Worm (Caenorhabditis elegans): ENCODE measurements around the gene lgc-54.
A peak's percentile ranks its signal among the peaks of the same experiment; 100 is the strongest.

The lgc-54 gene

ce11 chrV:6796264-6796663 lies 50.1 kb downstream of the lgc-54 start:
- TF ChIP-seq C34F6.9 (tag; optimal IDR thresholded peaks at IDR 0.05) (peak; percentile 7), zag-1 (tag; optimal IDR thresholded peaks at IDR 0.05) (no peak), crh-2 (tag; optimal IDR thresholded peaks at IDR 0.05) (peak; percentile 83)

ce11 chrV:6793744-6794239 lies 52.6 kb downstream of the lgc-54 start, which contains the start of gene ZC404.1:
Gene ZC404.1 (plus strand): TSS chrV:6794189.
- no peak for TF ChIP-seq peb-1 (tag; optimal IDR thresholded peaks at IDR 0.05)
- no peak for TF ChIP-seq mab-5 (tag; optimal IDR thresholded peaks at IDR 0.05)
- no peak for TF ChIP-seq crh-2 (tag; optimal IDR thresholded peaks at IDR 0.05)
- no peak for TF ChIP-seq ztf-4 (tag; optimal IDR thresholded peaks at IDR 0.05)
- no peak for TF ChIP-seq nhr-21 (tag; optimal IDR thresholded peaks at IDR 0.05)
- no peak for TF ChIP-seq dmd-4 (tag; optimal IDR thresholded peaks at IDR 0.05)
- no peak for TF ChIP-seq elt-1 (tag; optimal IDR thresholded peaks at IDR 0.05)
- no peak for TF ChIP-seq lin-13 (GFP tag; optimal IDR thresholded peaks at IDR 0.05)
- TF ChIP-seq ama-1 (optimal IDR thresholded peaks at IDR 0.05), result no peak
- TF ChIP-seq F13H6.1 (tag; optimal IDR thresholded peaks at IDR 0.05), result peak; percentile 34
- TF ChIP-seq nhr-129 (tag; optimal IDR thresholded peaks at IDR 0.05), result peak; percentile 6
- TF ChIP-seq nhr-6 (tag; optimal IDR thresholded peaks at IDR 0.05), result no peak
- TF ChIP-seq lin-11 (tag; optimal IDR thresholded peaks at IDR 0.05), result no peak
- no peak for TF ChIP-seq ceh-82 (tag; optimal IDR thresholded peaks at IDR 0.05)
- peak; percentile 27 for TF ChIP-seq ceh-16 (tag; optimal IDR thresholded peaks at IDR 0.05)
- TF ChIP-seq gmeb-1 (tag; optimal IDR thresholded peaks at IDR 0.05), result no peak
- TF ChIP-seq blmp-1 (tag; optimal IDR thresholded peaks at IDR 0.05; ENCODE audit: insufficient read depth), result no peak
- TF ChIP-seq lin-39 (tag; optimal IDR thresholded peaks at IDR 0.05), result no peak
- TF ChIP-seq sma-9 (GFP tag; optimal IDR thresholded peaks at IDR 0.05), result no peak
- TF ChIP-seq sma-9 (tag; optimal IDR thresholded peaks at IDR 0.05), result no peak
- peak; percentile 62 for TF ChIP-seq snpc-4 (tag; optimal IDR thresholded peaks at IDR 0.05)
- peak; percentile 38 for TF ChIP-seq unc-55 (GFP tag; optimal IDR thresholded peaks at IDR 0.05)

- TF ChIP-seq mdl-1 (tag; optimal IDR thresholded peaks at IDR 0.05) (no peak), lsy-2 (tag; optimal IDR thresholded peaks at IDR 0.05) (peak in 1 of 2 experiments; percentile 27), sma-9 (GFP tag; optimal IDR thresholded peaks at IDR 0.05) (no peak), sma-9 (tag; optimal IDR thresholded peaks at IDR 0.05) (no peak), peb-1 (tag; optimal IDR thresholded peaks at IDR 0.05) (no peak), C34F6.9 (tag; optimal IDR thresholded peaks at IDR 0.05) (no peak)
These were observed 53.4 kb downstream of the lgc-54 start for ce11 chrV:6792973-6793372.

ce11 chrV:6792565-6792964 lies 53.8 kb downstream of the lgc-54 start, which contains the start of gene gck-2:
Gene gck-2 (minus strand): TSS chrV:6792665.
- TF ChIP-seq unc-39 (tag; optimal IDR thresholded peaks at IDR 0.05) (no peak), ztf-1 (GFP tag; conservative IDR thresholded peaks at IDR 0.05) (no peak), skn-1 (tag; optimal IDR thresholded peaks at IDR 0.05) (no peak)
